Worm (Caenorhabditis elegans): ENCODE measurements around the gene dpf-6.

DNA sequence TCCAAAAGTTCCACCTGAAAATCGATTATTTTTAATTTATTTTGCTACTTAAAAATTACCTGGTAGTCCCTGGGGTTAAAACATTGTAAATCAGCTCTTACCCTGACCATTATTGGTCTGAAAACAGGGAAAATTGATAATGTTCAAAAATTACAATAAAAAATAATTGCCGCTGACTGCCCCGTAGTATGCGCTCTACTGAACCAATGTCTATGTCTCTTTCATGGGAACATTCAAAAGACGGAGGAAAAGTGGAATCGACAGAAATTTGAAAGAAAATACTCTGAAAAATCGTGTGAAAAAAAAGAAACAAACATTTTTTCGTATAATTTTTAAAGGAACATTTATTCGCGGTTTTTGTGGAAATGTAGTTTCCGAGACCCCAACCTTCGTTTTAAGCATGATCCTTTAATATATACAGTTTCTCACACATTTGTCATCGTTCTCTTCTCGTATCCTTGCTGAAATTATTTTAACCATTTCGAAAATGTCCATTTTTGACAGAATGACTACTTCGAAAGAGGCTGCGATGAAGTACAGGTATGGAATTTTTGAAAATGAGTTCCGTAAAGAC lies 42.2 kb downstream of the dpf-6 start, which contains the start of the genes dcr-1 and apc-2:
- no peak for TF ChIP-seq F13C5.2 (tag; optimal IDR thresholded peaks at IDR 0.05)
- no peak for TF ChIP-seq tra-4 (tag; optimal IDR thresholded peaks at IDR 0.05)
- TF ChIP-seq sea-1 (GFP tag; conservative IDR thresholded peaks at IDR 0.05): no peak
- TF ChIP-seq hnd-1 (tag; optimal IDR thresholded peaks at IDR 0.05): no peak
- no peak for TF ChIP-seq scrt-1 (GFP tag; IDR thresholded peaks at IDR 0.05)
- TF ChIP-seq tbx-37 (GFP tag; conservative IDR thresholded peaks at IDR 0.05): no peak
